Worm (Caenorhabditis elegans) whole organism, midembryonic: ENCODE measurements around the gene srw-97.

Experiments
- T22C8.4 ChIP-seq: fragments of 200-800 bp; sonication (Bioruptor generic); IDR thresholded peaks from 2 replicates; pipeline ENCODE4 v1.3.6; 2022; ENCODE audit warnings: missing genetic modification characterization, missing compliant biosample characterization
- cog-1 ChIP-seq: sonication (generic microtip); optimal IDR thresholded peaks from 2 replicates; lab custom pipeline; 2016; ENCODE audit warnings: missing genetic modification characterization, missing compliant biosample characterization
- flt-1 ChIP-seq: fragments of 200-800 bp; sonication (Bioruptor generic); IDR thresholded peaks from 2 replicates; pipeline ENCODE4 v1.3.6; 2022; ENCODE audit warnings: missing genetic modification characterization, missing compliant biosample characterization
- klf-2 ChIP-seq: fragments of 200-800 bp; sonication (Bioruptor generic); conservative IDR thresholded peaks from 2 replicates; pipeline ENCODE4 v1.3.6; 2022; ENCODE audit warnings: missing genetic modification reagents, missing genetic modification characterization, missing compliant biosample characterization
- med-1 ChIP-seq: sonication (generic microtip); optimal IDR thresholded peaks from 2 replicates; lab custom pipeline; 2017; ENCODE audit warnings: missing genetic modification characterization, mild to moderate bottlenecking, missing compliant biosample characterization, antibody characterized with exemption, missing genetic modification reagents; ENCODE audit not compliant: insufficient read depth
- ref-1 ChIP-seq: fragments of 200-800 bp; sonication (Bioruptor generic); conservative IDR thresholded peaks from 2 replicates; pipeline ENCODE4 v1.3.6; 2022; ENCODE audit warnings: missing genetic modification reagents, missing genetic modification characterization, missing compliant biosample characterization
- tab-1 ChIP-seq: fragments of 200-800 bp; sonication (Bioruptor generic); IDR thresholded peaks from 2 replicates; pipeline ENCODE4 v1.3.6; 2022; ENCODE audit warnings: missing genetic modification characterization, missing compliant biosample characterization
- ztf-23 ChIP-seq: fragments of 200-800 bp; sonication (Bioruptor generic); IDR thresholded peaks from 2 replicates; pipeline ENCODE4 v1.3.6; 2022; ENCODE audit warnings: missing genetic modification reagents, missing genetic modification characterization, missing compliant biosample characterization
- ztf-29 ChIP-seq: fragments of 200-800 bp; sonication (Bioruptor generic); IDR thresholded peaks from 2 replicates; pipeline ENCODE4 v1.3.6; 2022; ENCODE audit warnings: missing genetic modification reagents, missing genetic modification characterization, missing compliant biosample characterization

srw-97 gene

ce11 chrII:1691011-1691410 is 22.2 kb upstream of the srw-97 start, which contains the start of gene fbxc-22:
Gene fbxc-22 (minus strand): TSS chrII:1691111.
- TF ChIP-seq tab-1 (GFP tag; lab: Robert Waterston, UW) (no peak), med-1 (GFP tag; lab: Kevin White, UChicago) (no peak), T22C8.4 (no peak)

ce11 chrII:1688813-1689212 is 20.0 kb upstream of the srw-97 start, which contains the start of the genes fbxb-18 and fbxb-19:
Gene fbxb-18 (minus strand): TSS chrII:1688913.
Gene fbxb-19 (minus strand): TSS chrII:1689181.
- TF ChIP-seq klf-2 (no peak), flt-1 (no peak), ztf-23 (GFP tag; lab: Robert Waterston, UW) (no peak), ref-1 (GFP tag; lab: Robert Waterston, UW) (no peak), cog-1 (tag; lab: Kevin White, UChicago) (no peak)

ce11 chrII:1683742-1684141 is 14.9 kb upstream of the srw-97 start, which contains the start of gene fbxb-25:
Gene fbxb-25 (plus strand): TSS chrII:1684042.
- no peak for TF ChIP-seq klf-2
- no peak for TF ChIP-seq flt-1
- no peak for TF ChIP-seq cog-1 (tag; lab: Kevin White, UChicago)
- TF ChIP-seq med-1 (GFP tag; lab: Kevin White, UChicago), result no peak
- no peak for TF ChIP-seq ztf-29
- no peak for TF ChIP-seq tab-1 (GFP tag; lab: Robert Waterston, UW)
- no peak for TF ChIP-seq T22C8.4
- TF ChIP-seq ref-1 (GFP tag; lab: Robert Waterston, UW), result no peak
- TF ChIP-seq ztf-23 (GFP tag; lab: Robert Waterston, UW), result no peak

ce11 chrII:1682218-1682617 is 13.4 kb upstream of the srw-97 start, which contains the start of gene fbxb-26:
Gene fbxb-26 (plus strand): TSS chrII:1682518.
- no peak for TF ChIP-seq T22C8.4
- TF ChIP-seq klf-2, result no peak
- TF ChIP-seq ref-1 (GFP tag; lab: Robert Waterston, UW), result no peak
- TF ChIP-seq tab-1 (GFP tag; lab: Robert Waterston, UW), result no peak
- no peak for TF ChIP-seq flt-1
- no peak for TF ChIP-seq med-1 (GFP tag; lab: Kevin White, UChicago)
- TF ChIP-seq ztf-29, result no peak
- TF ChIP-seq cog-1 (tag; lab: Kevin White, UChicago), result no peak
- TF ChIP-seq ztf-23 (GFP tag; lab: Robert Waterston, UW), result no peak

- no peak for TF ChIP-seq ref-1 (GFP tag; lab: Robert Waterston, UW)
- no peak for TF ChIP-seq tab-1 (GFP tag; lab: Robert Waterston, UW)
- TF ChIP-seq klf-2, result no peak
- no peak for TF ChIP-seq cog-1 (tag; lab: Kevin White, UChicago)
- no peak for TF ChIP-seq ztf-23 (GFP tag; lab: Robert Waterston, UW)
- no peak for TF ChIP-seq ztf-29
- no peak for TF ChIP-seq T22C8.4
- TF ChIP-seq flt-1, result no peak
- no peak for TF ChIP-seq med-1 (GFP tag; lab: Kevin White, UChicago)
These were observed 10.3 kb upstream of the srw-97 start, which contains the start of gene irld-36 for ce11 chrII:1679081-1679480. Gene irld-36 (plus strand): TSS chrII:1679381.

ce11 chrII:1676088-1676487 is 7.3 kb upstream of the srw-97 start, which contains the start of gene fbxb-17:
Gene fbxb-17 (plus strand): TSS chrII:1676388.
- TF ChIP-seq flt-1, result no peak
- no peak for TF ChIP-seq tab-1 (GFP tag; lab: Robert Waterston, UW)
- TF ChIP-seq ref-1 (GFP tag; lab: Robert Waterston, UW), result no peak
- no peak for TF ChIP-seq ztf-23 (GFP tag; lab: Robert Waterston, UW)
- no peak for TF ChIP-seq cog-1 (tag; lab: Kevin White, UChicago)
- TF ChIP-seq ztf-29, result no peak
- no peak for TF ChIP-seq T22C8.4
- TF ChIP-seq klf-2, result no peak
- TF ChIP-seq med-1 (GFP tag; lab: Kevin White, UChicago), result no peak

ce11 chrII:1672673-1673072 is 3.9 kb upstream of the srw-97 start:
- TF ChIP-seq flt-1 (no peak), ztf-23 (GFP tag; lab: Robert Waterston, UW) (no peak), klf-2 (no peak), tab-1 (GFP tag; lab: Robert Waterston, UW) (no peak), med-1 (GFP tag; lab: Kevin White, UChicago) (no peak), cog-1 (tag; lab: Kevin White, UChicago) (no peak), T22C8.4 (no peak), ztf-29 (no peak), ref-1 (GFP tag; lab: Robert Waterston, UW) (no peak)

- TF ChIP-seq cog-1 (tag; lab: Kevin White, UChicago), result no peak
- TF ChIP-seq med-1 (GFP tag; lab: Kevin White, UChicago), result no peak
- TF ChIP-seq ref-1 (GFP tag; lab: Robert Waterston, UW), result no peak
- TF ChIP-seq ztf-23 (GFP tag; lab: Robert Waterston, UW), result no peak
- TF ChIP-seq tab-1 (GFP tag; lab: Robert Waterston, UW), result no peak
- no peak for TF ChIP-seq klf-2
- TF ChIP-seq ztf-29, result no peak
- no peak for TF ChIP-seq T22C8.4
- TF ChIP-seq flt-1, result no peak
These were observed 2.2 kb upstream of the srw-97 start for ce11 chrII:1670985-1671384.

ce11 chrII:1670260-1670879 is 1.6 kb upstream of the srw-97 start, which contains the start of gene nhx-6:
Gene nhx-6 (plus strand): TSS chrII:1670829.
- TF ChIP-seq cog-1 (tag; lab: Kevin White, UChicago) (no peak), klf-2 (no peak), ztf-29 (no peak), flt-1 (no peak), tab-1 (GFP tag; lab: Robert Waterston, UW) (no peak), T22C8.4 (no peak), med-1 (GFP tag; lab: Kevin White, UChicago) (no peak), ref-1 (GFP tag; lab: Robert Waterston, UW) (no peak), ztf-23 (GFP tag; lab: Robert Waterston, UW) (no peak)

ce11 chrII:1666025-1666424 is 2.8 kb downstream of the srw-97 start, which contains the start of gene srlf-29:
Gene srlf-29 (plus strand): TSS chrII:1666325.
- TF ChIP-seq ztf-29, result no peak
- no peak for TF ChIP-seq ref-1 (GFP tag; lab: Robert Waterston, UW)
- no peak for TF ChIP-seq ztf-23 (GFP tag; lab: Robert Waterston, UW)
- TF ChIP-seq med-1 (GFP tag; lab: Kevin White, UChicago), result no peak
